Fruit fly (Drosophila melanogaster): ENCODE data around the gene Ork1.

- TF ChIP-seq emc (GFP tag; optimal IDR thresholded peaks at IDR 0.05) (no peak), unc-4 (GFP tag; IDR thresholded peaks at IDR 0.05; ENCODE audit: partially characterized antibody) (no peak), CG4328 (GFP tag; optimal IDR thresholded peaks at IDR 0.05) (no peak), wek (GFP tag; optimal IDR thresholded peaks at IDR 0.05) (no peak), CG3995 (GFP tag; optimal IDR thresholded peaks at IDR 0.05) (no peak), CG10147 (GFP tag; optimal IDR thresholded peaks at IDR 0.05) (no peak), Dfd (GFP tag; optimal IDR thresholded peaks at IDR 0.05) (no peak), CG7745 (tag; optimal IDR thresholded peaks at IDR 0.05) (no peak)
Measured at dm6 chrX:10844807-10845206, 46.2 kb downstream of the Ork1 start, which contains the start of gene CG32669.

Data from whole organism, embryonic.